Worm (Caenorhabditis elegans) whole organism, midembryonic: ENCODE measurements around the gene asp-15.

Experiments used
- cog-1 ChIP-seq: sonication (generic microtip); optimal IDR thresholded peaks from 2 replicates; lab custom pipeline; 2016; ENCODE audit warnings: missing genetic modification characterization, missing compliant biosample characterization
- ref-1 ChIP-seq: fragments of 200-800 bp; sonication (Bioruptor generic); conservative IDR thresholded peaks from 2 replicates; pipeline ENCODE4 v1.3.6; 2022; ENCODE audit warnings: missing genetic modification reagents, missing genetic modification characterization, missing compliant biosample characterization
- tab-1 ChIP-seq: fragments of 200-800 bp; sonication (Bioruptor generic); IDR thresholded peaks from 2 replicates; pipeline ENCODE4 v1.3.6; 2022; ENCODE audit warnings: missing genetic modification characterization, missing compliant biosample characterization
- ztf-29 ChIP-seq: fragments of 200-800 bp; sonication (Bioruptor generic); IDR thresholded peaks from 2 replicates; pipeline ENCODE4 v1.3.6; 2022; ENCODE audit warnings: missing genetic modification reagents, missing genetic modification characterization, missing compliant biosample characterization

ce11 chrV:19019239-19019638, 25.4 kb downstream of the asp-15 start:
- TF ChIP-seq cog-1 (tag; lab: Kevin White, UChicago) (no peak), tab-1 (no peak), ref-1 (no peak), ztf-29 (GFP tag; lab: Robert Waterston, UW) (no peak)
